Worm (Caenorhabditis elegans) whole organism, L2 larva: ENCODE data around the gene swt-6.

ENCODE experiments used
- C34F6.9 ChIP-seq: fragments of 150-350 bp; optimal IDR thresholded peaks from 2 replicates; lab custom pipeline; 2014; ENCODE audit warnings: missing biosample characterization, missing genetic modification characterization
- F13H6.1 ChIP-seq: sonication (generic microtip); optimal IDR thresholded peaks from 2 replicates; lab custom pipeline; 2016; ENCODE audit warnings: missing genetic modification characterization, missing compliant biosample characterization
- Y55F3AM.14 ChIP-seq: fragments of 200-800 bp; sonication (Bioruptor generic); optimal IDR thresholded peaks from 2 replicates; lab custom pipeline; 2018; ENCODE audit warnings: mild to moderate bottlenecking, missing genetic modification characterization, missing compliant biosample characterization
- alr-1 ChIP-seq: fragments of 150-350 bp; optimal IDR thresholded peaks from 2 replicates; lab custom pipeline; 2014; ENCODE audit warnings: missing biosample characterization, missing genetic modification characterization
- ama-1 ChIP-seq: fragments of 150-350 bp; optimal IDR thresholded peaks from 2 replicates; lab custom pipeline; 2018; ENCODE audit warnings: inconsistent platforms
- blmp-1 ChIP-seq: sonication (generic microtip); optimal IDR thresholded peaks from 2 replicates; lab custom pipeline; 2017; ENCODE audit warnings: missing genetic modification characterization, mild to moderate bottlenecking, missing compliant biosample characterization, antibody characterized with exemption, moderate library complexity; ENCODE audit not compliant: insufficient read depth
- ceh-16 ChIP-seq: fragments of 150-350 bp; optimal IDR thresholded peaks from 2 replicates; lab custom pipeline; 2014; ENCODE audit warnings: missing biosample characterization, missing genetic modification characterization
- crh-2 ChIP-seq: sonication (generic microtip); optimal IDR thresholded peaks from 2 replicates; lab custom pipeline; 2017; ENCODE audit warnings: missing biosample characterization, missing genetic modification characterization
- dmd-4 ChIP-seq: sonication (generic microtip); optimal IDR thresholded peaks from 2 replicates; lab custom pipeline; 2017; ENCODE audit warnings: missing biosample characterization, missing genetic modification characterization
- egl-27 ChIP-seq: sonication (generic microtip); optimal IDR thresholded peaks from 3 replicates; lab custom pipeline; 2017; ENCODE audit warnings: missing biosample characterization, missing genetic modification reagents, missing genetic modification characterization
- elt-1 ChIP-seq: fragments of 150-350 bp; optimal IDR thresholded peaks from 2 replicates; lab custom pipeline; 2014; ENCODE audit warnings: missing biosample characterization, missing genetic modification characterization
- elt-3 ChIP-seq: sonication (generic microtip); optimal IDR thresholded peaks from 2 replicates; lab custom pipeline; 2017; ENCODE audit warnings: missing biosample characterization, missing genetic modification characterization
- fos-1 ChIP-seq: fragments of 150-350 bp; optimal IDR thresholded peaks from 2 replicates; lab custom pipeline; 2014; ENCODE audit warnings: missing biosample characterization, missing genetic modification characterization
- gmeb-1 ChIP-seq: fragments of 150-350 bp; optimal IDR thresholded peaks from 2 replicates; lab custom pipeline; 2014; ENCODE audit warnings: missing biosample characterization, missing genetic modification characterization
- lin-13 ChIP-seq: fragments of 150-350 bp; optimal IDR thresholded peaks from 2 replicates; lab custom pipeline; 2014; ENCODE audit warnings: missing biosample characterization, missing genetic modification reagents, missing genetic modification characterization
- lsy-2 ChIP-seq, 2 experiments: fragments of 150-350 bp in 1 of 2; sonication (generic microtip) in 1 of 2; optimal IDR thresholded peaks; 2 replicates each; lab custom pipeline; 2014 to 2017; ENCODE audit warnings: missing biosample characterization in 2 of 2, missing genetic modification characterization in 2 of 2
- mab-5 ChIP-seq: fragments of 150-350 bp; optimal IDR thresholded peaks from 2 replicates; lab custom pipeline; 2014; ENCODE audit warnings: missing biosample characterization, missing genetic modification characterization
- mdl-1 ChIP-seq, 2 experiments: fragments of 150-350 bp in 1 of 2; sonication (generic microtip) in 1 of 2; optimal IDR thresholded peaks; 2 replicates each; lab custom pipeline; 2017; ENCODE audit warnings: missing biosample characterization in 2 of 2, missing genetic modification characterization in 2 of 2
- nhr-10 ChIP-seq: sonication (generic microtip); optimal IDR thresholded peaks from 2 replicates; lab custom pipeline; 2017; ENCODE audit warnings: missing biosample characterization, missing genetic modification characterization
- nhr-12 ChIP-seq: fragments of 150-350 bp; optimal IDR thresholded peaks from 2 replicates; lab custom pipeline; 2014; ENCODE audit warnings: missing biosample characterization, missing genetic modification characterization
- nhr-129 ChIP-seq: fragments of 150-350 bp; optimal IDR thresholded peaks from 2 replicates; lab custom pipeline; 2014; ENCODE audit warnings: missing biosample characterization, missing genetic modification characterization
- nhr-21 ChIP-seq: fragments of 150-350 bp; optimal IDR thresholded peaks from 2 replicates; lab custom pipeline; 2014; ENCODE audit warnings: missing biosample characterization, missing genetic modification characterization
- nhr-25 ChIP-seq: fragments of 150-350 bp; sonication (generic microtip); optimal IDR thresholded peaks from 3 replicates; lab custom pipeline; 2014; ENCODE audit warnings: missing biosample characterization, missing genetic modification characterization
- nhr-6 ChIP-seq: fragments of 150-350 bp; optimal IDR thresholded peaks from 2 replicates; lab custom pipeline; 2014; ENCODE audit warnings: missing biosample characterization, missing genetic modification characterization
- nhr-77 ChIP-seq: fragments of 150-350 bp; optimal IDR thresholded peaks from 2 replicates; lab custom pipeline; 2014; ENCODE audit warnings: missing biosample characterization, missing genetic modification characterization
- peb-1 ChIP-seq: fragments of 150-350 bp; optimal IDR thresholded peaks from 2 replicates; lab custom pipeline; 2014; ENCODE audit warnings: missing biosample characterization, missing genetic modification characterization
- sem-4 ChIP-seq: fragments of 150-350 bp; optimal IDR thresholded peaks from 2 replicates; lab custom pipeline; 2014; ENCODE audit warnings: missing biosample characterization, missing genetic modification reagents, missing genetic modification characterization
- skn-1 ChIP-seq: sonication (generic microtip); optimal IDR thresholded peaks from 2 replicates; lab custom pipeline; 2017; ENCODE audit warnings: missing biosample characterization, missing genetic modification characterization
- sma-3 ChIP-seq: sonication (generic microtip); optimal IDR thresholded peaks from 2 replicates; lab custom pipeline; 2016; ENCODE audit warnings: missing genetic modification reagents, missing genetic modification characterization, missing compliant biosample characterization
- sma-9 ChIP-seq, 2 experiments: fragments of 150-350 bp in 1 of 2; sonication (generic microtip) in 1 of 2; optimal IDR thresholded peaks; 2 replicates each; lab custom pipeline; 2014 to 2016; ENCODE audit warnings: missing genetic modification characterization in 2 of 2, mild to moderate bottlenecking in 1 of 2, missing biosample characterization in 1 of 2, missing compliant biosample characterization in 1 of 2, missing genetic modification reagents in 1 of 2, moderate library complexity in 1 of 2
- snpc-4 ChIP-seq: fragments of 150-350 bp; optimal IDR thresholded peaks from 2 replicates; lab custom pipeline; 2014; ENCODE audit warnings: missing biosample characterization, missing genetic modification characterization
- unc-55 ChIP-seq: fragments of 150-350 bp; sonication (generic microtip); optimal IDR thresholded peaks from 3 replicates; lab custom pipeline; 2014; ENCODE audit warnings: missing biosample characterization, missing genetic modification reagents, missing genetic modification characterization
- unc-62 ChIP-seq: fragments of 150-350 bp; optimal IDR thresholded peaks from 2 replicates; lab custom pipeline; 2014; ENCODE audit warnings: missing biosample characterization, missing genetic modification reagents, missing genetic modification characterization
- zag-1 ChIP-seq: fragments of 150-350 bp; optimal IDR thresholded peaks from 2 replicates; lab custom pipeline; 2014; ENCODE audit warnings: missing biosample characterization, missing genetic modification characterization
- ztf-4 ChIP-seq: fragments of 150-350 bp; optimal IDR thresholded peaks from 2 replicates; lab custom pipeline; 2014; ENCODE audit warnings: missing biosample characterization, missing genetic modification characterization

swt-6 gene

DNA sequence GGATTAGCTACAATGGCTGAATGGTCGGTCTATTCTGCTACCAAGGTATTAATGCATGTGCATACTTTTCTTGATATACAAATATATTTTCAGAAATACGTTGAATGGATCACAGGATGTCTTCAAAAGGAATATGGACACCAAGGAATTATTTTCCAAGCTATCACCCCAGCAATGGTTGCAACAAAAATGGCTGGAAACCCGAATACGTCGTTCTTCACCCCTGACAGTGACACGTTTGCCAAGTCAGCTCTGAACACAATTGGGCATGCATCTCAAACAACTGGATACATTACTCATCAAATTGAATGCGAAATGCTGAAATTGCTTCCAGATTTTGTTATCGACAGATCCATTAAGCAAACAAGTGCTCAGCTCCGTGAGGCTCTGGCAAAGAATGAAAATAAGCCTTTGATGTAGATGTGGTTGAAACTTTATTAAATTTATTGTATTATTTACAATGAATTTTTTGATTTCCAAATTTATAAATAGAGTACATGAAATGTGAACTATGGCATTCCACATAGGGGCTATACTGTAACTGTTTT lies 46.5 kb upstream of the swt-6 start (continued):
- TF ChIP-seq nhr-25 (tag; lab: Kevin White, UChicago) (peak; percentile 22), dmd-4 (no peak), C34F6.9 (tag; lab: Kevin White, UChicago) (peak; percentile 21), sem-4 (tag; lab: Kevin White, UChicago) (peak; percentile 17), ceh-16 (tag; lab: Kevin White, UChicago) (no peak), nhr-77 (tag; lab: Kevin White, UChicago) (no peak), unc-62 (no peak), F13H6.1 (tag; lab: Kevin White, UChicago) (peak; percentile 11), zag-1 (tag; lab: Kevin White, UChicago) (no peak)

DNA sequence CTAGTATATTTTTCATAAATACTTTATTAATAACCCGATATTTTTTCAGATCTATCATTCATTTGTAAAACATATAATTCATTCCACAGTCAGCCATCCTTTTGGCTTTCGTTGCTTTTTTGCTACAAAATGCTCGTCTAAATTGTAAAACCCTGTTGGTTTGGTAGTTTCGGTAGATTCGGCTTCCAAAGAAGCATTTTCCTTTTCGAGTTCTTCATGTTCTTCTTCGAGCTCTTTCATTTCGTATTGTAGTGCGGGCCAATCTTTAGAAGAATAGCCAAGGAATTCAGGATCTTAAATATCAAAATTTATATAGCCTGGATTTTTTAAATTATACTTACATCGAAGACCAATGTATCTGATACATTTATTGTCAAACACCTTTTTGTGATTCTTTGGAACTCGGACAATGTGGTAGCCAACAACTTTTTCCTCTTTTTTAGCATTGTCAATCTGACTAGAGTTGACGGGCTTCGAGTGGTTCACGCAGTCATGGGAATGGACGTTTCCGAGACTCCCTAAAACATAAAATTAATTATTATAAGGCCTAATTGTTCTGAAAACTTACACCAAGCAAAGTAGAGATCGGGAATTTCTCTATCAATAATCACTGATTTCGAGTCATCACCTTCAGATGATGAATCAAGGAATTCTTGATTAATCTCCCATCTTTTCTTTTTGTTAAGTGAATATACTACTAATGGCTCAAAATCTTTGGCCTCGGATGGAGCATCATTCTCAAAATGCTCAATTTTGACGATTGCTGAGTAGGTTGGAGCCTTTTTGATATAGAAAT lies 45.8 kb upstream of the swt-6 start:
- TF ChIP-seq Y55F3AM.14 (GFP tag; lab: Kevin White, UChicago) (peak; percentile 29), lsy-2 (tag; optimal IDR thresholded peaks at IDR 0.05; lab: Kevin White, UChicago) (peak in 1 of 2 experiments; percentile 38), elt-3 (tag; lab: Kevin White, UChicago) (no peak), ztf-4 (tag; lab: Kevin White, UChicago) (peak; percentile 66), sma-9 (GFP tag; optimal IDR thresholded peaks at IDR 0.05; lab: Kevin White, UChicago) (peak; percentile 8), sma-9 (tag; optimal IDR thresholded peaks at IDR 0.05; lab: Kevin White, UChicago) (no peak), ama-1 (lab: Kevin White, UChicago) (peak; percentile 92)

DNA sequence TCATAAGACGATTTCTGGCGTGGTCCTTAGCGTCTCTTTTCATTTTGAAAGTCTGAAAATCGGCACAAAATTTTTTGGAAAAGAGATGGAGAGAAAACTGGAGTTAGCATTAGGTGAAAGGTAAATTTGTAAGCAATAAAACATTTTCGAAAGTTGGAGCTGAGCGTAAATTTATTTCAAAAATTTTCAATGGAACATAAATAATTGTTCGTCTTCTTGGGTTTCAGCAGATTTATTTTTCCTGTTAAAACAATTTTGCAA lies 45.3 kb upstream of the swt-6 start, which contains the start of gene C06B3.6:
Gene C06B3.6 (minus strand): TSS at position 52 of the 261 bp plus-strand sequence.
- no peak for TF ChIP-seq nhr-10
- TF ChIP-seq nhr-77 (tag; lab: Kevin White, UChicago) = no peak
- TF ChIP-seq snpc-4 (tag; lab: Kevin White, UChicago) = no peak
- no peak for TF ChIP-seq alr-1 (tag; lab: Kevin White, UChicago)
- TF ChIP-seq nhr-6 (tag; lab: Kevin White, UChicago) = no peak
- no peak for TF ChIP-seq nhr-21
- no peak for TF ChIP-seq unc-55 (GFP tag; lab: Kevin White, UChicago)
- TF ChIP-seq unc-62 = no peak
- no peak for TF ChIP-seq fos-1
- TF ChIP-seq lin-13 = no peak

DNA sequence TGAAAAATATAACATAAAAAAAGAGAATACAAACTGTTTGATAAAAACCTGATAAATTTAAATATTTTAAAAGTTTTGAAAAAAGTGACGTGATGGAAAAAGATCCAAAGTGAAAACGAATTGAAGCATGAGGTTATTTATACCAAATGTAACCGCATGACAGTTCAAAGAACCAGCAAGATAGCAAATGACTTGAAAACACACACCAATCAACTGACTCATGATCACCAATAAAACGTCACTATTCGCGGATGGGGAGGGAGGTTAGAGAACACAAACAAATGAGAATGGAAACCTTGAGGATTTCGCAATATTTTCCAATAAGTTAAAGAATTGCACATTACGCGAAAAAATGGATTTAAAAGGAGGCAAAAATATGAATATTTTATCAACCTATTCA lies 44.8 kb upstream of the swt-6 start, which contains the start of gene C06B3.7:
Gene C06B3.7 (plus strand): TSS at position 287 of the 400 bp plus-strand sequence.
- TF ChIP-seq lin-13 = peak; percentile 47
- peak; percentile 95 for TF ChIP-seq crh-2 (tag; lab: Kevin White, UChicago)
- peak in 1 of 2 experiments; percentile 74 for TF ChIP-seq mdl-1 (tag; optimal IDR thresholded peaks at IDR 0.05; lab: Kevin White, UChicago)
- TF ChIP-seq nhr-129 (tag; lab: Kevin White, UChicago) = peak; percentile 99
- TF ChIP-seq C34F6.9 (tag; lab: Kevin White, UChicago) = peak; percentile 91
- TF ChIP-seq ama-1 (lab: Kevin White, UChicago) = peak; percentile 75
- TF ChIP-seq nhr-21 = peak; percentile 93
- no peak for TF ChIP-seq ceh-16 (tag; lab: Kevin White, UChicago)
- peak; percentile 93 for TF ChIP-seq nhr-25 (tag; lab: Kevin White, UChicago)
- peak; percentile 61 for TF ChIP-seq gmeb-1 (tag; lab: Kevin White, UChicago)
- TF ChIP-seq unc-55 (GFP tag; lab: Kevin White, UChicago) = peak; percentile 73
- no peak for TF ChIP-seq peb-1 (tag; lab: Kevin White, UChicago)
- TF ChIP-seq blmp-1 (tag; lab: Kevin White, UChicago) = peak; percentile 55
- no peak for TF ChIP-seq nhr-6 (tag; lab: Kevin White, UChicago)
- peak; percentile 45 for TF ChIP-seq egl-27 (tag; lab: Kevin White, UChicago)
- no peak for TF ChIP-seq alr-1 (tag; lab: Kevin White, UChicago)
- TF ChIP-seq mab-5 = peak; percentile 24
- no peak for TF ChIP-seq nhr-12 (tag; lab: Kevin White, UChicago)
- peak; percentile 75 for TF ChIP-seq ztf-4 (tag; lab: Kevin White, UChicago)
- no peak for TF ChIP-seq elt-1 (tag; lab: Kevin White, UChicago)
- peak; percentile 46 for TF ChIP-seq snpc-4 (tag; lab: Kevin White, UChicago)
- peak; percentile 96 for TF ChIP-seq sma-9 (GFP tag; optimal IDR thresholded peaks at IDR 0.05; lab: Kevin White, UChicago)
- TF ChIP-seq sma-9 (tag; optimal IDR thresholded peaks at IDR 0.05; lab: Kevin White, UChicago) = no peak
- peak; percentile 77 for TF ChIP-seq fos-1
- TF ChIP-seq F13H6.1 (tag; lab: Kevin White, UChicago) = peak; percentile 65
- TF ChIP-seq sma-3 = peak; percentile 88
- TF ChIP-seq lsy-2 (tag; optimal IDR thresholded peaks at IDR 0.05; lab: Kevin White, UChicago) = peak; percentile 15 to 89
- TF ChIP-seq sem-4 (tag; lab: Kevin White, UChicago) = peak; percentile 85
- TF ChIP-seq skn-1 (tag; lab: Kevin White, UChicago) = peak; percentile 21
- TF ChIP-seq nhr-77 (tag; lab: Kevin White, UChicago) = no peak
